Fruit fly (Drosophila melanogaster) whole organism, adult: ENCODE data around the gene CG44426.

Source experiments
- CG11617 ChIP-seq: fragments of 200-800 bp; sonication (Bioruptor generic); optimal IDR thresholded peaks from 2 replicates; lab custom pipeline; 2017; ENCODE audit warnings: mild to moderate bottlenecking, missing biosample characterization, missing genetic modification reagents, missing genetic modification characterization
- CG12768 ChIP-seq: fragments of 200-800 bp; sonication (Bioruptor generic); optimal IDR thresholded peaks from 2 replicates; lab custom pipeline; 2017; ENCODE audit warnings: missing biosample characterization, missing genetic modification characterization, mild to moderate bottlenecking, moderate library complexity, missing genetic modification reagents
- CG14711 ChIP-seq: fragments of 200-800 bp; sonication (Bioruptor generic); optimal IDR thresholded peaks from 2 replicates; lab custom pipeline; 2018; ENCODE audit warnings: missing biosample characterization, mild to moderate bottlenecking, missing genetic modification characterization, moderate library complexity
- CG1620 ChIP-seq: fragments of 200-800 bp; sonication (Bioruptor generic); optimal IDR thresholded peaks from 2 replicates; lab custom pipeline; 2016; ENCODE audit warnings: missing biosample characterization, missing genetic modification characterization
- CG33017 ChIP-seq: fragments of 200-800 bp; sonication (Bioruptor generic); optimal IDR thresholded peaks from 2 replicates; lab custom pipeline; 2018; ENCODE audit warnings: missing biosample characterization, mild to moderate bottlenecking, missing genetic modification characterization, moderate library complexity
- CG5204 ChIP-seq: fragments of 200-800 bp; sonication (Bioruptor generic); optimal IDR thresholded peaks from 2 replicates; lab custom pipeline; 2016; ENCODE audit warnings: missing biosample characterization, missing genetic modification characterization
- CG7045 ChIP-seq: fragments of 200-800 bp; sonication (Bioruptor generic); optimal IDR thresholded peaks from 2 replicates; lab custom pipeline; 2017; ENCODE audit warnings: missing biosample characterization, mild to moderate bottlenecking, missing genetic modification characterization
- CG7101 ChIP-seq: fragments of 200-800 bp; sonication (Bioruptor generic); optimal IDR thresholded peaks from 2 replicates; lab custom pipeline; 2018; ENCODE audit warnings: missing biosample characterization, mild to moderate bottlenecking, missing genetic modification characterization, moderate library complexity
- Clk ChIP-seq: fragments of 200-800 bp; sonication (Bioruptor generic); optimal IDR thresholded peaks from 2 replicates; lab custom pipeline; 2017; ENCODE audit warnings: missing biosample characterization, missing genetic modification characterization
- Crg-1 ChIP-seq: fragments of 200-800 bp; sonication (Bioruptor generic); optimal IDR thresholded peaks from 2 replicates; lab custom pipeline; 2016; ENCODE audit warnings: missing biosample characterization, missing genetic modification characterization
- Hr96 ChIP-seq: fragments of 200-800 bp; sonication (Bioruptor generic); optimal IDR thresholded peaks from 2 replicates; lab custom pipeline; 2016; ENCODE audit warnings: missing biosample characterization, missing genetic modification characterization
- Mnt ChIP-seq: fragments of 200-800 bp; sonication (Bioruptor generic); optimal IDR thresholded peaks from 2 replicates; lab custom pipeline; 2016; ENCODE audit warnings: missing biosample characterization, mild to moderate bottlenecking, missing genetic modification characterization
- bab1 ChIP-seq: fragments of 200-800 bp; sonication (Bioruptor generic); optimal IDR thresholded peaks from 3 replicates; lab custom pipeline; 2019; ENCODE audit warnings: missing biosample characterization, mild to moderate bottlenecking, missing genetic modification characterization, moderate library complexity
- cic ChIP-seq: fragments of 200-800 bp; sonication (Bioruptor generic); optimal IDR thresholded peaks from 2 replicates; lab custom pipeline; 2017; ENCODE audit warnings: missing biosample characterization, mild to moderate bottlenecking, missing genetic modification characterization, moderate library complexity
- cnc ChIP-seq, 2 experiments: fragments of >200 bp; optimal IDR thresholded peaks; 2 replicates each; lab custom pipeline; 2017
- kay ChIP-seq: fragments of 200-800 bp; sonication (Bioruptor generic); peaks from one replicate; lab custom pipeline; 2016; ENCODE audit warnings: missing biosample characterization, missing genetic modification characterization, borderline replicate concordance
- ovo ChIP-seq: fragments of 200-800 bp; sonication (Bioruptor generic); optimal IDR thresholded peaks from 2 replicates; lab custom pipeline; 2016; ENCODE audit warnings: missing biosample characterization, missing genetic modification characterization
- pad ChIP-seq: fragments of 200-800 bp; sonication (Bioruptor generic); optimal IDR thresholded peaks from 3 replicates; lab custom pipeline; 2017; ENCODE audit warnings: missing biosample characterization, missing genetic modification characterization, mild to moderate bottlenecking, moderate library complexity, missing genetic modification reagents
- tj ChIP-seq: fragments of 200-800 bp; sonication (Bioruptor generic); optimal IDR thresholded peaks from 3 replicates; lab custom pipeline; 2017; ENCODE audit warnings: missing biosample characterization, mild to moderate bottlenecking, missing genetic modification characterization, moderate library complexity
- toe ChIP-seq: fragments of 200-800 bp; sonication (Bioruptor generic); optimal IDR thresholded peaks from 2 replicates; lab custom pipeline; 2016; ENCODE audit warnings: missing biosample characterization, missing genetic modification characterization

Gene CG44426

dm6 chrX:20977986-20978385 lies at the start of gene CG44426:
TSS of gene CG44426 (plus strand) at chrX:20978286.
- no peak for TF ChIP-seq CG5204
- TF ChIP-seq Mnt (GFP tag; lab: Kevin White, UChicago), result no peak
- no peak for TF ChIP-seq CG7045 (GFP tag; lab: Kevin White, UChicago)
- no peak for TF ChIP-seq CG14711 (tag; lab: Kevin White, UChicago)
- no peak for TF ChIP-seq CG1620 (GFP tag; lab: Kevin White, UChicago)
- no peak for TF ChIP-seq Crg-1 (GFP tag; lab: Kevin White, UChicago)

dm6 chrX:20933459-20933858 lies 44.6 kb upstream of the CG44426 start, which contains the start of gene CG11227:
TSS of gene CG11227 (minus strand) at chrX:20933559.
- TF ChIP-seq CG1620 (GFP tag; lab: Kevin White, UChicago) (no peak), toe (GFP tag; lab: Kevin White, UChicago) (no peak), kay (no peak), CG14711 (tag; lab: Kevin White, UChicago) (no peak), tj (GFP tag; lab: Kevin White, UChicago) (no peak)

- TF ChIP-seq toe (GFP tag; lab: Kevin White, UChicago) (no peak), Mnt (GFP tag; lab: Kevin White, UChicago) (no peak), CG5204 (no peak), CG7101 (no peak), cic (GFP tag; lab: Kevin White, UChicago) (no peak), CG33017 (no peak), ovo (GFP tag; lab: Kevin White, UChicago) (no peak), CG7045 (GFP tag; lab: Kevin White, UChicago) (no peak), tj (GFP tag; lab: Kevin White, UChicago) (no peak), Hr96 (GFP tag; lab: Kevin White, UChicago) (no peak), Crg-1 (GFP tag; lab: Kevin White, UChicago) (no peak), pad (GFP tag; lab: Kevin White, UChicago) (no peak), kay (no peak), bab1 (GFP tag; lab: Kevin White, UChicago) (no peak)
Observed at dm6 chrX:20934530-20934929, 43.6 kb upstream of the CG44426 start, which contains the start of gene Npc1b. TSS of gene Npc1b (plus strand) at chrX:20934869.

DNA sequence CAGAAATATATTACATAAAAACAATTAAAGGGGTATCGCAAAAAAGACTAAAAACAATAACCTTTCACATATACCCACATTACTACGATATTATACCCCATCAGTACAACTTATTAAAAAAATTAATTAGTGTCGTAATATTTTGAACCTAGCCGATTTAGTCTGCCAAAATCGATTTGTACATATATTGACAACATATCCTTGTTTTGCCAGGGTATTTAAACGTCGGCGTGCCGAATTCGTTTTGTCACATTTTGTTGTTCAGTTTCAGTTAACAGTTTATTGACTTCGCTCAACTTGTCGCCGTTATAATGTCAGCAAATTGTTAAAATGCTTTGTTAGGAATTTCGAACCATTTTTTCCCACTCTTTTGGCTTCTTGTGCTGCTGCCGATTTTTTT lies 29.8 kb upstream of the CG44426 start:
- TF ChIP-seq Crg-1 (GFP tag; lab: Kevin White, UChicago) (no peak), CG12768 (GFP tag; lab: Kevin White, UChicago) (no peak), Hr96 (GFP tag; lab: Kevin White, UChicago) (no peak), CG5204 (no peak), cnc (optimal IDR thresholded peaks at IDR 0.05; lab: Kevin White, UChicago) (no peak), CG7101 (no peak), pad (GFP tag; lab: Kevin White, UChicago) (no peak), bab1 (GFP tag; lab: Kevin White, UChicago) (no peak), toe (GFP tag; lab: Kevin White, UChicago) (no peak)

- TF ChIP-seq CG1620 (GFP tag; lab: Kevin White, UChicago), result no peak
- no peak for TF ChIP-seq Hr96 (GFP tag; lab: Kevin White, UChicago)
- TF ChIP-seq cnc (optimal IDR thresholded peaks at IDR 0.05; lab: Kevin White, UChicago), result no peak
- TF ChIP-seq CG33017, result no peak
- TF ChIP-seq Crg-1 (GFP tag; lab: Kevin White, UChicago), result no peak
- TF ChIP-seq Clk (GFP tag; lab: Kevin White, UChicago), result no peak
- no peak for TF ChIP-seq CG7101
- no peak for TF ChIP-seq bab1 (GFP tag; lab: Kevin White, UChicago)
- TF ChIP-seq CG12768 (GFP tag; lab: Kevin White, UChicago), result no peak
- TF ChIP-seq toe (GFP tag; lab: Kevin White, UChicago), result no peak
- TF ChIP-seq CG14711 (tag; lab: Kevin White, UChicago), result no peak
- TF ChIP-seq CG11617 (GFP tag; lab: Kevin White, UChicago), result no peak
- TF ChIP-seq CG7045 (GFP tag; lab: Kevin White, UChicago), result no peak
Observed at dm6 chrX:20963405-20963804, 14.7 kb upstream of the CG44426 start, which contains the start of gene Ser6. TSS of gene Ser6 (minus strand) at chrX:20963505.

DNA sequence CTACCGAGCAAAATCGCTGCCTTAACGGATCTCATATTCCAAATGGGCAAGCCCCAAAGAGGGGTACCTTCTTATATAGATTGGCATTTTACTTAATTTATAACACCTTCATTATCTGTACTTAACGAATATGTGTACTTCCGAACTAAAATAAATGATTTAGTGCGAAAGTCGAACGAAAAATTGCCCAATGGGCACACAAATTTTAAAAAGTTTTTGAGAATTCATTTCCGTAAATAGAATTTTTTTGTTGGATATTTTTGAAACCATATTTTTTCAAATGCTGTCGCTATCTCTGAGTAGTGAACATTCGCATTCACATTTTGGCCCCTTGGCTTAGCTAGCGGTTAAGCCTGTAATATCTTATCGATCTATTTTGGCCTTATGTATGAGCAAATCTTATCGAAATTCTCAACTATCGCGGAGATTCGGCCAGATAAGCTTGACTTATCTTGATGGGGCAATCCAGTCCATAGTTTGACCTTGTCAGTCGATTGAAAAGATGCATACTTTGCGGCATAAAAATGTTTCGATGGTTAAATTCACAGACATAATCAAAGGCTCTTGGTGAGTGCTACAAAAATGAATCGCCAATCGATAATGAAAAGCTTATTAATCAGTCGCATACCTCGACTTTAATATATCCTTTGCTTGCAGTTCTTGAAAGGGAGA lies 12.6 kb upstream of the CG44426 start, which contains the start of gene CG1304:
Gene CG1304, minus strand, starts transcription at position 51 of the 672 bp plus-strand sequence.
- no peak for TF ChIP-seq pad (GFP tag; lab: Kevin White, UChicago)
- no peak for TF ChIP-seq CG1620 (GFP tag; lab: Kevin White, UChicago)
- TF ChIP-seq cic (GFP tag; lab: Kevin White, UChicago), result no peak
- TF ChIP-seq CG7101, result no peak
- TF ChIP-seq cnc (optimal IDR thresholded peaks at IDR 0.05; lab: Kevin White, UChicago), result no peak
- no peak for TF ChIP-seq tj (GFP tag; lab: Kevin White, UChicago)
- TF ChIP-seq bab1 (GFP tag; lab: Kevin White, UChicago), result no peak
- TF ChIP-seq Hr96 (GFP tag; lab: Kevin White, UChicago), result no peak
- no peak for TF ChIP-seq CG33017
- TF ChIP-seq kay, result no peak
- TF ChIP-seq CG5204, result no peak
- TF ChIP-seq CG12768 (GFP tag; lab: Kevin White, UChicago), result no peak
- no peak for TF ChIP-seq CG11617 (GFP tag; lab: Kevin White, UChicago)
- no peak for TF ChIP-seq Mnt (GFP tag; lab: Kevin White, UChicago)
- no peak for TF ChIP-seq Clk (GFP tag; lab: Kevin White, UChicago)
- TF ChIP-seq toe (GFP tag; lab: Kevin White, UChicago), result no peak
- no peak for TF ChIP-seq ovo (GFP tag; lab: Kevin White, UChicago)
- no peak for TF ChIP-seq Crg-1 (GFP tag; lab: Kevin White, UChicago)
